Worm (Caenorhabditis elegans) whole organism, mixed stage, embryonic: ENCODE measurements around the gene R07E4.3.
A peak's percentile ranks its signal among the peaks of the same experiment; 100 is the strongest.

ENCODE experiments used
- M03D4.4 ChIP-seq: sonication (generic microtip); optimal IDR thresholded peaks from 2 replicates; lab custom pipeline; 2017; ENCODE audit warnings: mild to moderate bottlenecking, missing genetic modification characterization, missing compliant biosample characterization
- bed-3 ChIP-seq: fragments of 200-800 bp; sonication (Bioruptor generic); optimal IDR thresholded peaks from 3 replicates; lab custom pipeline; 2018; ENCODE audit warnings: mild to moderate bottlenecking, missing genetic modification characterization, moderate library complexity, missing compliant biosample characterization
- blmp-1 ChIP-seq: fragments of 150-350 bp; optimal IDR thresholded peaks from 2 replicates; lab custom pipeline; 2014; ENCODE audit warnings: missing biosample characterization, missing genetic modification characterization
- ces-1 ChIP-seq: fragments of 150-350 bp; optimal IDR thresholded peaks from 2 replicates; lab custom pipeline; 2014; ENCODE audit warnings: missing biosample characterization, missing genetic modification reagents, missing genetic modification characterization
- cnd-1 ChIP-seq: fragments of 200-800 bp; sonication (Bioruptor generic); optimal IDR thresholded peaks from 2 replicates; lab custom pipeline; 2018; ENCODE audit warnings: mild to moderate bottlenecking, missing genetic modification characterization, missing compliant biosample characterization
- drap-1 ChIP-seq: fragments of 200-800 bp; sonication (Bioruptor generic); optimal IDR thresholded peaks from 3 replicates; lab custom pipeline; 2018; ENCODE audit warnings: mild to moderate bottlenecking, missing genetic modification characterization, missing compliant biosample characterization
- elt-1 ChIP-seq: sonication (generic microtip); optimal IDR thresholded peaks from 2 replicates; lab custom pipeline; 2017; ENCODE audit warnings: missing genetic modification characterization, mild to moderate bottlenecking, missing compliant biosample characterization, antibody characterized with exemption, moderate library complexity, borderline replicate concordance; ENCODE audit not compliant: insufficient read depth
- flh-1 ChIP-seq: fragments of 200-800 bp; sonication (Bioruptor generic); optimal IDR thresholded peaks from 2 replicates; lab custom pipeline; 2018; ENCODE audit warnings: mild to moderate bottlenecking, missing genetic modification characterization, moderate library complexity, missing compliant biosample characterization
- hlh-1 ChIP-seq: fragments of 150-350 bp; optimal IDR thresholded peaks from 2 replicates; lab custom pipeline; 2014; ENCODE audit warnings: missing biosample characterization, missing genetic modification reagents, missing genetic modification characterization
- lin-13 ChIP-seq: fragments of 150-350 bp; optimal IDR thresholded peaks from 2 replicates; lab custom pipeline; 2014; ENCODE audit warnings: missing biosample characterization, missing genetic modification characterization
- lin-32 ChIP-seq: fragments of 200-800 bp; sonication (Bioruptor generic); optimal IDR thresholded peaks from 2 replicates; lab custom pipeline; 2018; ENCODE audit warnings: mild to moderate bottlenecking, missing genetic modification characterization, missing compliant biosample characterization
- lsy-2 ChIP-seq: fragments of 150-350 bp; optimal IDR thresholded peaks from 2 replicates; lab custom pipeline; 2014; ENCODE audit warnings: missing biosample characterization, missing genetic modification characterization
- mab-5 ChIP-seq: fragments of 150-350 bp; optimal IDR thresholded peaks from 2 replicates; lab custom pipeline; 2014; ENCODE audit warnings: missing biosample characterization, missing genetic modification characterization
- mep-1 ChIP-seq: fragments of 150-350 bp; optimal IDR thresholded peaks from 2 replicates; lab custom pipeline; 2017; ENCODE audit warnings: missing biosample characterization, missing genetic modification reagents, missing genetic modification characterization, inconsistent platforms
- mls-2 ChIP-seq: sonication (generic microtip); optimal IDR thresholded peaks from 2 replicates; lab custom pipeline; 2016; ENCODE audit warnings: mild to moderate bottlenecking, missing genetic modification characterization, moderate library complexity, missing compliant biosample characterization
- nhr-12 ChIP-seq: fragments of 150-350 bp; optimal IDR thresholded peaks from 2 replicates; lab custom pipeline; 2014; ENCODE audit warnings: missing biosample characterization, missing genetic modification characterization
- nhr-2 ChIP-seq: fragments of 150-350 bp; optimal IDR thresholded peaks from 2 replicates; lab custom pipeline; 2014; ENCODE audit warnings: missing biosample characterization, missing genetic modification characterization
- nhr-237 ChIP-seq: fragments of 150-350 bp; optimal IDR thresholded peaks from 2 replicates; lab custom pipeline; 2014; ENCODE audit warnings: missing biosample characterization, missing genetic modification characterization
- nhr-28 ChIP-seq: fragments of 150-350 bp; optimal IDR thresholded peaks from 2 replicates; lab custom pipeline; 2014; ENCODE audit warnings: missing biosample characterization, missing genetic modification characterization
- nhr-76 ChIP-seq: sonication (generic microtip); optimal IDR thresholded peaks from 2 replicates; lab custom pipeline; 2017; ENCODE audit warnings: missing biosample characterization, missing genetic modification characterization
- pha-4 ChIP-seq: fragments of 150-350 bp; optimal IDR thresholded peaks from 2 replicates; lab custom pipeline; 2018; ENCODE audit warnings: missing biosample characterization, missing genetic modification reagents, missing genetic modification characterization
- sem-2 ChIP-seq: fragments of 200-800 bp; sonication (Bioruptor generic); optimal IDR thresholded peaks from 2 replicates; lab custom pipeline; 2018; ENCODE audit warnings: mild to moderate bottlenecking, missing genetic modification characterization, missing compliant biosample characterization
- snpc-4 ChIP-seq: fragments of 150-350 bp; optimal IDR thresholded peaks from 2 replicates; lab custom pipeline; 2014; ENCODE audit warnings: missing biosample characterization, missing genetic modification characterization
- sptf-1 ChIP-seq: sonication (generic microtip); optimal IDR thresholded peaks from 2 replicates; lab custom pipeline; 2017; ENCODE audit warnings: mild to moderate bottlenecking, missing genetic modification characterization, moderate library complexity, missing compliant biosample characterization
- tbx-8 ChIP-seq: fragments of 200-800 bp; sonication (Bioruptor generic); optimal IDR thresholded peaks from 2 replicates; lab custom pipeline; 2018; ENCODE audit warnings: mild to moderate bottlenecking, missing genetic modification characterization, moderate library complexity, missing compliant biosample characterization
- unc-120 ChIP-seq: sonication (generic microtip); optimal IDR thresholded peaks from 2 replicates; lab custom pipeline; 2017; ENCODE audit warnings: missing genetic modification characterization, missing compliant biosample characterization; ENCODE audit not compliant: poor library complexity, severe bottlenecking
- unc-39 ChIP-seq: fragments of 150-350 bp; optimal IDR thresholded peaks from 2 replicates; lab custom pipeline; 2014; ENCODE audit warnings: missing biosample characterization, missing genetic modification characterization
- unc-62 ChIP-seq: fragments of 150-350 bp; optimal IDR thresholded peaks from 2 replicates; lab custom pipeline; 2014; ENCODE audit warnings: missing biosample characterization, missing genetic modification reagents, missing genetic modification characterization
- zip-8 ChIP-seq: fragments of 150-350 bp; optimal IDR thresholded peaks from 2 replicates; lab custom pipeline; 2014; ENCODE audit warnings: missing biosample characterization, missing genetic modification characterization
- ztf-11 ChIP-seq: fragments of 150-350 bp; optimal IDR thresholded peaks from 2 replicates; lab custom pipeline; 2014; ENCODE audit warnings: missing biosample characterization, missing genetic modification characterization

Gene R07E4.3

DNA sequence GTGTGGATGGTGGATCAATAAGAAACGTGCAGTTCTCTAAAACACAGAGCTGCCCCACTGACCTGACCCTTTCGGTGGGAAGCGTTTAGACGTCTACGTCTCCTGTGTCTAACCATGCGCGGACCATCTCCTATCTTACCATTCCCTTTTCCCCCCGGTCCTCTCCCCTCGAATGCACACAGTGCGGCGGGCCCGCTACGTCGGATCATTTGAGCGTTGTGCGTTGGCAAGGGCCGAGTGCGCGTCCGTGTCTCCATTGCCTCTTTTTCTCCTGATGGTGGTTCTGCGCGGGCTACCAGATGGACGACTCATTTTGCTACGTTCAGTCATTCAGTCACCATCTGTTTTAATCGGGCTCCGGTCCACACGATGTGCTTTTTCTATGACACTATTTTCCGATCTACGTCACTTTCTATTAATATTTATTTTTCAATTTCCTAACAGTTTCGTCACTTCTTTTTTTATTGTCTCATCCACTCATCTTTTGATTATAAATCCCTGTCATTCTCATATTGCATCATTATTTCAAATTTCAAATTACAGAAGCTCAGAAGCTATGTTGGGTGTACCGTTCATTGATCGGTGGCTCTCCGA, 42.5 kb downstream of the R07E4.3 start, which contains the start of gene inx-3 (continued):
- TF ChIP-seq zip-8 (tag; lab: Kevin White, UChicago): peak; percentile 20
- TF ChIP-seq unc-120: peak; percentile 3
- TF ChIP-seq mep-1 (tag; lab: Kevin White, UChicago): no peak

DNA sequence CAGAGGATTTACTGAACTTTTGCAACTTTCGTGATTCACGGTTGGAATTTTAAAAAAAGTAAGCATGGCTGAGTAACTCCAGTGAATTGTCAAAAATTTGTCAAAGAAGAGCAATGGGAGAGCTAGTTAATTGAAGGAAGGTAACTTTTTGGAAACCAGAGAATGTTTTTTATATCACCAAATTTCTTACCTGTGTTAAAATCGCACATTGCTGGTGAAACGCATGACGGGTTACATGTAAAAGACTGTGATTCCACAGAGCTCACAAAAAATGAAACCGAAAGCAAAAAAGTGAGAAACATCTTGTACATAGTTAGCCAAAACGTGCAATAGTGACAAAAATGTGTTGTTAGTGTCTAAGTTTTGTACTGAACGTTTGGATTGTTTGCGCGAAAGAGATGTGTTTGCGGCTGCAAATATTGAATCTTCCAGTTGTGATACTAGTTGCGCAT, 45.9 kb downstream of the R07E4.3 start, which contains the start of gene F22F4.9:
F22F4.9 (minus strand) TSS at position 402 of the 452 bp plus-strand sequence.
- no peak for TF ChIP-seq unc-39 (tag; lab: Kevin White, UChicago)
- no peak for TF ChIP-seq nhr-76 (tag; lab: Kevin White, UChicago)
- no peak for TF ChIP-seq nhr-28 (tag; lab: Kevin White, UChicago)
- no peak for TF ChIP-seq nhr-2 (tag; lab: Kevin White, UChicago)
- no peak for TF ChIP-seq flh-1 (GFP tag; lab: Kevin White, UChicago)
- TF ChIP-seq nhr-12 (tag; lab: Kevin White, UChicago): no peak
- no peak for TF ChIP-seq mep-1 (tag; lab: Kevin White, UChicago)
- no peak for TF ChIP-seq pha-4 (tag; lab: Kevin White, UChicago)
- TF ChIP-seq elt-1: no peak
- TF ChIP-seq mls-2 (tag; lab: Kevin White, UChicago): no peak
- no peak for TF ChIP-seq tbx-8 (GFP tag; lab: Kevin White, UChicago)
- no peak for TF ChIP-seq M03D4.4 (tag; lab: Kevin White, UChicago)
- no peak for TF ChIP-seq ces-1 (GFP tag; lab: Kevin White, UChicago)
- TF ChIP-seq, all 35 proteins: peak for 0

DNA sequence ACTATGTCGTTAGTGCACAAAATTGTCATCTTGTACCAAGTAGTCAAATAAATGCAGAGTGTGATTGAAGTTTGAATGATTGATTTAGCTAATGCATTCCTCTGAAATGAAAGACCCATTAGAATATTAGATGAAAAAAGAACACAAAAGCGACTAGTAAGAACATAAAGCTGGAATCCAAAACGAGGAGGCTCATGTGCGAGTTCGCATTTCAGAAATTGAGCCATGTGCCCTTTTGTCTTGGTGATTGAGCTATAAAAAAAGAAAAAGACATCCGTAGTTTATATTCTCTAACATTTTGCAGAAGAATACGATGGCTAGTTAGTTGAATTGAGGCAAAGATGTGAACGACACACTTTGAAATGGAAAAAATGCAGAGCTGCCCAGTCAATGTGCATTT, 48.2 kb downstream of the R07E4.3 start, which contains the start of gene F22F4.4:
F22F4.4 (minus strand) TSS at position 101 of the 400 bp plus-strand sequence.
- TF ChIP-seq ces-1 (GFP tag; lab: Kevin White, UChicago): no peak
- TF ChIP-seq nhr-237 (tag; lab: Kevin White, UChicago): no peak
- no peak for TF ChIP-seq zip-8 (tag; lab: Kevin White, UChicago)
- TF ChIP-seq lin-13 (tag; lab: Kevin White, UChicago): no peak
- TF ChIP-seq bed-3 (GFP tag; lab: Kevin White, UChicago): no peak
- TF ChIP-seq sem-2 (GFP tag; lab: Kevin White, UChicago): no peak
- no peak for TF ChIP-seq nhr-76 (tag; lab: Kevin White, UChicago)
- no peak for TF ChIP-seq lsy-2 (tag; lab: Kevin White, UChicago)
- TF ChIP-seq snpc-4 (tag; lab: Kevin White, UChicago): no peak
- no peak for TF ChIP-seq nhr-28 (tag; lab: Kevin White, UChicago)
- no peak for TF ChIP-seq unc-120
- no peak for TF ChIP-seq unc-62 (GFP tag; lab: Kevin White, UChicago)
- no peak for TF ChIP-seq drap-1

DNA sequence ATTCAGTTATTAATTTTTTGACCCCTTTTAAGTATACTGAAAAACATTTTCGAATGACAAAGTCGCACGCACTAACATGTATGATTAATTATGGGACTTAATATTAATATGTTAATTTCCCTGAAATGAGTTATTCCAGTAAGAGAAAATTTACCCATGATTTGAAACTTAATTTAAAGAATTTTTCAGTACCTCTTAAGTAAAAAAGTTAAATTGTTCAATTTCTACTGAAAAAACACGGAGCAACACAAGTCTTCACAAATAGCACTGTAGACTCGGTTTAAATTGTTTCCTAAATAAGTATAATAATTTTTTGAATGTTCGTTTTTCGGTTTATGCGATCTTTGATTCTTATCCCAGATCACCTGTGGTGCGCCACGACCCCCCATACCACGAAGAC, 49.2 kb downstream of the R07E4.3 start:
- no peak for TF ChIP-seq cnd-1
- TF ChIP-seq lin-32: no peak
- TF ChIP-seq bed-3 (GFP tag; lab: Kevin White, UChicago): no peak
- no peak for TF ChIP-seq sptf-1 (tag; lab: Kevin White, UChicago)
- TF ChIP-seq unc-120: no peak
- TF ChIP-seq tbx-8 (GFP tag; lab: Kevin White, UChicago): no peak
- TF ChIP-seq pha-4 (tag; lab: Kevin White, UChicago): no peak
- TF ChIP-seq ztf-11 (tag; lab: Kevin White, UChicago): no peak
- TF ChIP-seq hlh-1: no peak
- no peak for TF ChIP-seq zip-8 (tag; lab: Kevin White, UChicago)
- TF ChIP-seq blmp-1 (tag; lab: Kevin White, UChicago): no peak
- TF ChIP-seq flh-1 (GFP tag; lab: Kevin White, UChicago): no peak
- TF ChIP-seq mab-5 (tag; lab: Kevin White, UChicago): no peak
- TF ChIP-seq mls-2 (tag; lab: Kevin White, UChicago): no peak
- TF ChIP-seq nhr-237 (tag; lab: Kevin White, UChicago): no peak
- TF ChIP-seq drap-1: no peak
